Worm (Caenorhabditis elegans) whole organism, L4 larva: Measurements from ENCODE around the gene pap-2.

Source experiments
- F10B5.3 ChIP-seq: sonication (generic microtip); optimal IDR thresholded peaks from 2 replicates; lab custom pipeline; 2016; ENCODE audit warnings: mild to moderate bottlenecking, missing genetic modification characterization, missing compliant biosample characterization
- F44E2.7 ChIP-seq: fragments of 200-800 bp; sonication (Bioruptor generic); IDR thresholded peaks from 2 replicates; pipeline ENCODE4 v2.1.2; 2022; ENCODE audit warnings: missing genetic modification characterization, missing compliant biosample characterization
- R02D3.7 ChIP-seq: fragments of 150-350 bp; sonication (generic microtip); optimal IDR thresholded peaks from 3 replicates; lab custom pipeline; 2014; ENCODE audit warnings: missing biosample characterization, missing genetic modification characterization
- T20F7.1 ChIP-seq: fragments of 200-800 bp; sonication (Bioruptor generic); optimal IDR thresholded peaks from 2 replicates; lab custom pipeline; 2018; ENCODE audit warnings: mild to moderate bottlenecking, missing genetic modification characterization, missing compliant biosample characterization
- Y105C5A.15 ChIP-seq: fragments of 200-800 bp; sonication (Bioruptor generic); IDR thresholded peaks from 2 replicates; pipeline ENCODE4 v1.3.6; 2022; ENCODE audit warnings: missing genetic modification characterization, missing compliant biosample characterization
- Y75B8A.6 ChIP-seq: fragments of 200-800 bp; sonication (Bioruptor generic); IDR thresholded peaks from 2 replicates; pipeline ENCODE4 v1.3.6; 2022; ENCODE audit warnings: missing genetic modification reagents, missing genetic modification characterization, missing compliant biosample characterization
- ZK546.5 ChIP-seq, 2 experiments: sonication (generic microtip); optimal IDR thresholded peaks; 2 replicates each; lab custom pipeline; 2017; ENCODE audit warnings: missing biosample characterization in 2 of 2, missing genetic modification characterization in 2 of 2
- aha-1 ChIP-seq: fragments of 150-350 bp; peaks from one replicate; lab custom pipeline; 2014; ENCODE audit warnings: missing biosample characterization, missing genetic modification characterization
- attf-4 ChIP-seq: sonication (generic microtip); optimal IDR thresholded peaks from 3 replicates; lab custom pipeline; 2017; ENCODE audit warnings: missing biosample characterization, missing genetic modification characterization
- ceh-28 ChIP-seq: fragments of 150-350 bp; optimal IDR thresholded peaks from 2 replicates; lab custom pipeline; 2014; ENCODE audit warnings: missing biosample characterization, missing genetic modification reagents, missing genetic modification characterization
- ceh-44 ChIP-seq: fragments of 200-800 bp; sonication (Bioruptor generic); IDR thresholded peaks from 2 replicates; pipeline ENCODE4 v1.3.6; 2022; ENCODE audit warnings: missing genetic modification reagents, missing genetic modification characterization, missing compliant biosample characterization
- ceh-82 ChIP-seq: sonication (generic microtip); optimal IDR thresholded peaks from 2 replicates; lab custom pipeline; 2017; ENCODE audit warnings: missing biosample characterization, missing genetic modification characterization
- ces-1 ChIP-seq: fragments of 150-350 bp; sonication (generic microtip); optimal IDR thresholded peaks from 4 replicates; lab custom pipeline; 2014; ENCODE audit warnings: missing biosample characterization, missing genetic modification reagents, missing genetic modification characterization
- daf-16 ChIP-seq, 3 experiments: sonication (generic microtip); optimal IDR thresholded peaks; 2 replicates each; lab custom pipeline; 2016 to 2017; ENCODE audit warnings: missing genetic modification characterization in 3 of 3, missing genetic modification reagents in 3 of 3, mild to moderate bottlenecking in 2 of 3, missing compliant biosample characterization in 2 of 3, missing biosample characterization in 1 of 3, moderate library complexity in 1 of 3
- dmd-6 ChIP-seq: fragments of 200-800 bp; sonication (Bioruptor generic); IDR thresholded peaks from 2 replicates; pipeline ENCODE4 v1.3.6; 2022; ENCODE audit warnings: missing genetic modification reagents, missing genetic modification characterization, missing compliant biosample characterization
- dmd-8 ChIP-seq: fragments of 200-800 bp; sonication (Bioruptor generic); IDR thresholded peaks from 2 replicates; pipeline ENCODE4 v1.3.6; 2022; ENCODE audit warnings: missing genetic modification characterization, missing compliant biosample characterization
- dve-1 ChIP-seq: sonication (generic microtip); optimal IDR thresholded peaks from 2 replicates; lab custom pipeline; 2017; ENCODE audit warnings: antibody characterized with exemption, mild to moderate bottlenecking, missing genetic modification characterization, missing compliant biosample characterization; ENCODE audit not compliant: insufficient read depth
- hif-1 ChIP-seq, 2 experiments: sonication (generic microtip); optimal IDR thresholded peaks; 2 replicates each; lab custom pipeline; 2016 to 2017; ENCODE audit warnings: missing compliant biosample characterization in 2 of 2, missing genetic modification characterization in 2 of 2, missing genetic modification reagents in 2 of 2, missing genotype in 2 of 2, mild to moderate bottlenecking in 1 of 2
- hlh-11 ChIP-seq: fragments of 200-800 bp; sonication (Bioruptor generic); optimal IDR thresholded peaks from 2 replicates; lab custom pipeline; 2018; ENCODE audit warnings: mild to moderate bottlenecking, missing genetic modification characterization, missing compliant biosample characterization
- jun-1 ChIP-seq: fragments of 150-350 bp; optimal IDR thresholded peaks from 2 replicates; lab custom pipeline; 2014; ENCODE audit warnings: missing biosample characterization, missing genetic modification reagents, missing genetic modification characterization
- lin-38 ChIP-seq: fragments of 200-800 bp; sonication (Bioruptor generic); IDR thresholded peaks from 2 replicates; pipeline ENCODE4 v1.3.6; 2022; ENCODE audit warnings: missing genetic modification reagents, missing genetic modification characterization, missing compliant biosample characterization
- lir-3 ChIP-seq: sonication (generic microtip); optimal IDR thresholded peaks from 2 replicates; lab custom pipeline; 2016; ENCODE audit warnings: mild to moderate bottlenecking, missing genetic modification characterization, missing compliant biosample characterization
- lsy-2 ChIP-seq, 2 experiments: fragments of 150-350 bp in 1 of 2; sonication (generic microtip) in 1 of 2; optimal IDR thresholded peaks; 2 replicates each; lab custom pipeline; 2014 to 2017; ENCODE audit warnings: missing biosample characterization in 2 of 2, missing genetic modification characterization in 2 of 2
- madf-9 ChIP-seq: fragments of 200-800 bp; sonication (Bioruptor generic); conservative IDR thresholded peaks from 2 replicates; pipeline ENCODE4 v1.3.6; 2022; ENCODE audit warnings: missing genetic modification reagents, missing genetic modification characterization, missing compliant biosample characterization
- mxl-3 ChIP-seq: fragments of 200-800 bp; sonication (Bioruptor generic); optimal IDR thresholded peaks from 2 replicates; lab custom pipeline; 2018; ENCODE audit warnings: mild to moderate bottlenecking, missing genetic modification characterization, missing compliant biosample characterization
- nhr-102 ChIP-seq: sonication (generic microtip); optimal IDR thresholded peaks from 2 replicates; lab custom pipeline; 2016; ENCODE audit warnings: mild to moderate bottlenecking, missing genetic modification characterization, moderate library complexity, missing compliant biosample characterization
- nhr-42 ChIP-seq: fragments of 200-800 bp; sonication (Bioruptor generic); IDR thresholded peaks from 2 replicates; pipeline ENCODE4 v1.3.6; 2022; ENCODE audit warnings: missing genetic modification characterization, missing compliant biosample characterization
- nhr-48 ChIP-seq: sonication (generic microtip); optimal IDR thresholded peaks from 2 replicates; lab custom pipeline; 2016; ENCODE audit warnings: mild to moderate bottlenecking, missing genetic modification characterization, missing compliant biosample characterization
- pha-4 ChIP-seq, 2 experiments: fragments of 150-350 bp in 1 of 2; fragments of 200-800 bp in 1 of 2; sonication (Bioruptor generic) in 1 of 2; IDR thresholded peaks in 1 of 2; optimal IDR thresholded peaks in 1 of 2; 2 replicates each; pipeline versions ENCODE4 v1.3.6 to Lab custom; 2014 to 2022; ENCODE audit warnings: missing genetic modification characterization in 2 of 2, missing genetic modification reagents in 2 of 2, missing biosample characterization in 1 of 2, missing compliant biosample characterization in 1 of 2
- spr-1 ChIP-seq: sonication (generic microtip); optimal IDR thresholded peaks from 2 replicates; lab custom pipeline; 2016; ENCODE audit warnings: mild to moderate bottlenecking, missing genetic modification characterization, missing compliant biosample characterization
- tag-97 ChIP-seq: fragments of 200-800 bp; sonication (Bioruptor generic); IDR thresholded peaks from 2 replicates; pipeline ENCODE4 v1.3.6; 2022; ENCODE audit warnings: missing genetic modification characterization, missing compliant biosample characterization
- unc-130 ChIP-seq: sonication (generic microtip); optimal IDR thresholded peaks from 2 replicates; lab custom pipeline; 2016; ENCODE audit warnings: missing genetic modification reagents, missing genetic modification characterization, missing compliant biosample characterization
- zag-1 ChIP-seq: fragments of 150-350 bp; optimal IDR thresholded peaks from 2 replicates; lab custom pipeline; 2014; ENCODE audit warnings: missing biosample characterization, missing genetic modification characterization
- zfp-2 ChIP-seq: sonication (generic microtip); optimal IDR thresholded peaks from 2 replicates; lab custom pipeline; 2016; ENCODE audit warnings: mild to moderate bottlenecking, missing genetic modification characterization, missing compliant biosample characterization
- zip-11 ChIP-seq: fragments of 200-800 bp; sonication (Bioruptor generic); IDR thresholded peaks from 2 replicates; pipeline ENCODE4 v1.3.6; 2022; ENCODE audit warnings: missing genetic modification characterization, missing compliant biosample characterization
- zip-2 ChIP-seq: fragments of 150-350 bp; optimal IDR thresholded peaks from 2 replicates; lab custom pipeline; 2014; ENCODE audit warnings: missing biosample characterization, missing genetic modification characterization

The pap-2 gene

ce11 chrII:9597516-9598047 is 11.6 kb downstream of the pap-2 start, which contains the start of gene mrpl-53 (continued):
- TF ChIP-seq pha-4 (GFP tag; IDR thresholded peaks at IDR 0.05; lab: Robert Waterston, UW) (no peak), pha-4 (tag; optimal IDR thresholded peaks at IDR 0.05; lab: Kevin White, UChicago) (no peak), ceh-44 (GFP tag; lab: Robert Waterston, UW) (no peak), F10B5.3 (tag; lab: Kevin White, UChicago) (no peak), dmd-6 (GFP tag; lab: Robert Waterston, UW) (no peak), ceh-82 (tag; lab: Kevin White, UChicago) (no peak), zag-1 (tag; lab: Kevin White, UChicago) (no peak), ceh-28 (tag; lab: Kevin White, UChicago) (no peak), Y75B8A.6 (GFP tag; lab: Robert Waterston, UW) (no peak), attf-4 (no peak), hlh-11 (tag; lab: Kevin White, UChicago) (no peak), aha-1 (tag; lab: Kevin White, UChicago) (peak; percentile 92), ces-1 (no peak), tag-97 (no peak), hif-1 (tag; optimal IDR thresholded peaks at IDR 0.05; lab: Kevin White, UChicago) (peak in 1 of 2 experiments; percentile 8), T20F7.1 (GFP tag; lab: Kevin White, UChicago) (no peak), nhr-42 (GFP tag; lab: Robert Waterston, UW) (no peak), mxl-3 (no peak), nhr-102 (tag; lab: Kevin White, UChicago) (no peak), Y105C5A.15 (GFP tag; lab: Robert Waterston, UW) (no peak), ZK546.5 (tag; optimal IDR thresholded peaks at IDR 0.05; lab: Kevin White, UChicago) (no peak)
- TF ChIP-seq, all 104 proteins: peak for 7

ce11 chrII:9596401-9596800 is 12.8 kb downstream of the pap-2 start, which contains the start of gene E02H1.6:
E02H1.6 (plus strand) TSS chrII:9596701.
- TF ChIP-seq zfp-2 (no peak), spr-1 (tag; lab: Kevin White, UChicago) (no peak), lin-38 (GFP tag; lab: Robert Waterston, UW) (no peak), R02D3.7 (tag; lab: Kevin White, UChicago) (no peak), dve-1 (tag; lab: Kevin White, UChicago) (no peak), dmd-8 (GFP tag; lab: Robert Waterston, UW) (no peak), zip-2 (tag; lab: Kevin White, UChicago) (no peak), pha-4 (GFP tag; IDR thresholded peaks at IDR 0.05; lab: Robert Waterston, UW) (no peak), pha-4 (tag; optimal IDR thresholded peaks at IDR 0.05; lab: Kevin White, UChicago) (no peak)

- no peak for TF ChIP-seq madf-9 (GFP tag; lab: Robert Waterston, UW)
- no peak for TF ChIP-seq zip-11 (GFP tag; lab: Robert Waterston, UW)
- no peak for TF ChIP-seq lsy-2 (tag; optimal IDR thresholded peaks at IDR 0.05; lab: Kevin White, UChicago)
- no peak for TF ChIP-seq nhr-42 (GFP tag; lab: Robert Waterston, UW)
- no peak for TF ChIP-seq F44E2.7
- no peak for TF ChIP-seq nhr-48 (tag; lab: Kevin White, UChicago)
- TF ChIP-seq daf-16 (GFP tag; optimal IDR thresholded peaks at IDR 0.05; lab: Kevin White, UChicago), result no peak
- no peak for TF ChIP-seq daf-16 (tag; optimal IDR thresholded peaks at IDR 0.05; lab: Kevin White, UChicago)
- no peak for TF ChIP-seq lir-3 (tag; lab: Kevin White, UChicago)
- TF ChIP-seq unc-130 (GFP tag; lab: Kevin White, UChicago), result no peak
- no peak for TF ChIP-seq aha-1 (tag; lab: Kevin White, UChicago)
- TF ChIP-seq dmd-6 (GFP tag; lab: Robert Waterston, UW), result no peak
- TF ChIP-seq jun-1 (tag; lab: Kevin White, UChicago), result no peak
Observed at ce11 chrII:9594924-9595323, 14.3 kb downstream of the pap-2 start, which contains the start of gene E02H1.5. E02H1.5 (plus strand) TSS chrII:9595224.
